Fruit fly (Drosophila melanogaster): ENCODE data around the gene RSG7.

The RSG7 gene

dm6 chrX:16833097-16833496 lies 11.1 kb downstream of the RSG7 start:
- no peak for TF ChIP-seq EcR (GFP tag; optimal IDR thresholded peaks at IDR 0.05)

- TF ChIP-seq CG8478 (optimal IDR thresholded peaks at IDR 0.05) (no peak), EcR (GFP tag; optimal IDR thresholded peaks at IDR 0.05) (no peak), Dll (optimal IDR thresholded peaks at IDR 0.05) (no peak), usp (GFP tag; optimal IDR thresholded peaks at IDR 0.05) (no peak), psq (optimal IDR thresholded peaks at IDR 0.05) (no peak), pan (optimal IDR thresholded peaks at IDR 0.05) (no peak)
These were observed 12.4 kb downstream of the RSG7 start for dm6 chrX:16831848-16832247.

dm6 chrX:16830081-16830480 lies 14.2 kb downstream of the RSG7 start:
- TF ChIP-seq usp (GFP tag; optimal IDR thresholded peaks at IDR 0.05) (no peak), pan (optimal IDR thresholded peaks at IDR 0.05) (no peak), psq (optimal IDR thresholded peaks at IDR 0.05) (no peak), EcR (GFP tag; optimal IDR thresholded peaks at IDR 0.05) (no peak), CG8478 (optimal IDR thresholded peaks at IDR 0.05) (no peak), Dll (optimal IDR thresholded peaks at IDR 0.05) (no peak)

dm6 chrX:16829439-16830028 lies 14.7 kb downstream of the RSG7 start:
- TF ChIP-seq CG8478 (optimal IDR thresholded peaks at IDR 0.05) (no peak), EcR (GFP tag; optimal IDR thresholded peaks at IDR 0.05) (no peak), psq (optimal IDR thresholded peaks at IDR 0.05) (no peak), Dll (optimal IDR thresholded peaks at IDR 0.05) (no peak), pan (optimal IDR thresholded peaks at IDR 0.05) (no peak), usp (GFP tag; optimal IDR thresholded peaks at IDR 0.05) (no peak)

- TF ChIP-seq psq (optimal IDR thresholded peaks at IDR 0.05) (no peak), EcR (GFP tag; optimal IDR thresholded peaks at IDR 0.05) (no peak), pan (optimal IDR thresholded peaks at IDR 0.05) (no peak), usp (GFP tag; optimal IDR thresholded peaks at IDR 0.05) (no peak), Dll (optimal IDR thresholded peaks at IDR 0.05) (no peak), CG8478 (optimal IDR thresholded peaks at IDR 0.05) (no peak)
These were observed 22.2 kb downstream of the RSG7 start for dm6 chrX:16822080-16822479.

- no peak for TF ChIP-seq CG8478 (optimal IDR thresholded peaks at IDR 0.05)
- no peak for TF ChIP-seq psq (optimal IDR thresholded peaks at IDR 0.05)
- no peak for TF ChIP-seq Dll (optimal IDR thresholded peaks at IDR 0.05)
- TF ChIP-seq pan (optimal IDR thresholded peaks at IDR 0.05): no peak
- TF ChIP-seq usp (GFP tag; optimal IDR thresholded peaks at IDR 0.05): no peak
- no peak for TF ChIP-seq EcR (GFP tag; optimal IDR thresholded peaks at IDR 0.05)
These were observed 23.0 kb downstream of the RSG7 start for dm6 chrX:16821216-16821615.

dm6 chrX:16820665-16821064 lies 23.6 kb downstream of the RSG7 start:
- no peak for TF ChIP-seq pan (optimal IDR thresholded peaks at IDR 0.05)

dm6 chrX:16818186-16818585 lies 26.0 kb downstream of the RSG7 start:
- TF ChIP-seq usp (GFP tag; optimal IDR thresholded peaks at IDR 0.05) (no peak), psq (optimal IDR thresholded peaks at IDR 0.05) (no peak), Dll (optimal IDR thresholded peaks at IDR 0.05) (no peak), CG8478 (optimal IDR thresholded peaks at IDR 0.05) (no peak), EcR (GFP tag; optimal IDR thresholded peaks at IDR 0.05) (no peak)

dm6 chrX:16816500-16816899 lies 27.7 kb downstream of the RSG7 start:
- TF ChIP-seq Dll (optimal IDR thresholded peaks at IDR 0.05) (no peak), psq (optimal IDR thresholded peaks at IDR 0.05) (no peak), usp (GFP tag; optimal IDR thresholded peaks at IDR 0.05) (no peak), CG8478 (optimal IDR thresholded peaks at IDR 0.05) (no peak), EcR (GFP tag; optimal IDR thresholded peaks at IDR 0.05) (no peak), pan (optimal IDR thresholded peaks at IDR 0.05) (no peak)

- no peak for TF ChIP-seq CG8478 (optimal IDR thresholded peaks at IDR 0.05)
- TF ChIP-seq Dll (optimal IDR thresholded peaks at IDR 0.05): no peak
- no peak for TF ChIP-seq psq (optimal IDR thresholded peaks at IDR 0.05)
- TF ChIP-seq pan (optimal IDR thresholded peaks at IDR 0.05): no peak
- no peak for TF ChIP-seq usp (GFP tag; optimal IDR thresholded peaks at IDR 0.05)
- TF ChIP-seq EcR (GFP tag; optimal IDR thresholded peaks at IDR 0.05): no peak
These were observed 29.1 kb downstream of the RSG7 start for dm6 chrX:16815168-16815567.

- TF ChIP-seq CG8478 (optimal IDR thresholded peaks at IDR 0.05) (no peak), EcR (GFP tag; optimal IDR thresholded peaks at IDR 0.05) (no peak), psq (optimal IDR thresholded peaks at IDR 0.05) (no peak), usp (GFP tag; optimal IDR thresholded peaks at IDR 0.05) (no peak), pan (optimal IDR thresholded peaks at IDR 0.05) (no peak), Dll (optimal IDR thresholded peaks at IDR 0.05) (no peak)
These were observed 29.9 kb downstream of the RSG7 start for dm6 chrX:16814351-16814750.

- TF ChIP-seq usp (GFP tag; optimal IDR thresholded peaks at IDR 0.05) (no peak), EcR (GFP tag; optimal IDR thresholded peaks at IDR 0.05) (no peak), psq (optimal IDR thresholded peaks at IDR 0.05) (no peak), Dll (optimal IDR thresholded peaks at IDR 0.05) (no peak), pan (optimal IDR thresholded peaks at IDR 0.05) (no peak), CG8478 (optimal IDR thresholded peaks at IDR 0.05) (no peak)
These were observed 31.0 kb downstream of the RSG7 start for dm6 chrX:16813226-16813625.

- TF ChIP-seq usp (GFP tag; optimal IDR thresholded peaks at IDR 0.05) (no peak), CG8478 (optimal IDR thresholded peaks at IDR 0.05) (no peak), Dll (optimal IDR thresholded peaks at IDR 0.05) (no peak), psq (optimal IDR thresholded peaks at IDR 0.05) (no peak), pan (optimal IDR thresholded peaks at IDR 0.05) (no peak), EcR (GFP tag; optimal IDR thresholded peaks at IDR 0.05) (no peak)
These were observed 33.0 kb downstream of the RSG7 start, which contains the start of gene CG4829 for dm6 chrX:16811213-16811749. CG4829 (plus strand) TSS chrX:16811699.
